Worm (Caenorhabditis elegans): Measurements from ENCODE around the gene scrm-3.
"Not testable (repeated sequence)": the region's sequence is repeated elsewhere in the genome, so short reads cannot be mapped to it uniquely, and the experiment has no call there.

- TF ChIP-seq ets-4, pqm-1, eyg-1 (tag; optimal IDR thresholded peaks at IDR 0.05): not testable (repeated sequence)
Measured at ce11 chrV:3396765-3397164, 39.8 kb upstream of the scrm-3 start, which contains the start of gene T20D4.12.

All from whole organism, late embryonic.